Worm (Caenorhabditis elegans) whole organism, midembryonic: Measurements from ENCODE around the gene nhr-67.

Source experiments
- T22C8.4 ChIP-seq: fragments of 200-800 bp; sonication (Bioruptor generic); IDR thresholded peaks from 2 replicates; pipeline ENCODE4 v1.3.6; 2022; ENCODE audit warnings: missing genetic modification characterization, missing compliant biosample characterization
- cog-1 ChIP-seq: sonication (generic microtip); optimal IDR thresholded peaks from 2 replicates; lab custom pipeline; 2016; ENCODE audit warnings: missing genetic modification characterization, missing compliant biosample characterization
- flt-1 ChIP-seq: fragments of 200-800 bp; sonication (Bioruptor generic); IDR thresholded peaks from 2 replicates; pipeline ENCODE4 v1.3.6; 2022; ENCODE audit warnings: missing genetic modification characterization, missing compliant biosample characterization
- klf-2 ChIP-seq: fragments of 200-800 bp; sonication (Bioruptor generic); conservative IDR thresholded peaks from 2 replicates; pipeline ENCODE4 v1.3.6; 2022; ENCODE audit warnings: missing genetic modification reagents, missing genetic modification characterization, missing compliant biosample characterization
- med-1 ChIP-seq: sonication (generic microtip); optimal IDR thresholded peaks from 2 replicates; lab custom pipeline; 2017; ENCODE audit warnings: missing genetic modification characterization, mild to moderate bottlenecking, missing compliant biosample characterization, antibody characterized with exemption, missing genetic modification reagents; ENCODE audit not compliant: insufficient read depth
- ref-1 ChIP-seq: fragments of 200-800 bp; sonication (Bioruptor generic); conservative IDR thresholded peaks from 2 replicates; pipeline ENCODE4 v1.3.6; 2022; ENCODE audit warnings: missing genetic modification reagents, missing genetic modification characterization, missing compliant biosample characterization
- tab-1 ChIP-seq: fragments of 200-800 bp; sonication (Bioruptor generic); IDR thresholded peaks from 2 replicates; pipeline ENCODE4 v1.3.6; 2022; ENCODE audit warnings: missing genetic modification characterization, missing compliant biosample characterization
- ztf-23 ChIP-seq: fragments of 200-800 bp; sonication (Bioruptor generic); IDR thresholded peaks from 2 replicates; pipeline ENCODE4 v1.3.6; 2022; ENCODE audit warnings: missing genetic modification reagents, missing genetic modification characterization, missing compliant biosample characterization
- ztf-29 ChIP-seq: fragments of 200-800 bp; sonication (Bioruptor generic); IDR thresholded peaks from 2 replicates; pipeline ENCODE4 v1.3.6; 2022; ENCODE audit warnings: missing genetic modification reagents, missing genetic modification characterization, missing compliant biosample characterization

DNA sequence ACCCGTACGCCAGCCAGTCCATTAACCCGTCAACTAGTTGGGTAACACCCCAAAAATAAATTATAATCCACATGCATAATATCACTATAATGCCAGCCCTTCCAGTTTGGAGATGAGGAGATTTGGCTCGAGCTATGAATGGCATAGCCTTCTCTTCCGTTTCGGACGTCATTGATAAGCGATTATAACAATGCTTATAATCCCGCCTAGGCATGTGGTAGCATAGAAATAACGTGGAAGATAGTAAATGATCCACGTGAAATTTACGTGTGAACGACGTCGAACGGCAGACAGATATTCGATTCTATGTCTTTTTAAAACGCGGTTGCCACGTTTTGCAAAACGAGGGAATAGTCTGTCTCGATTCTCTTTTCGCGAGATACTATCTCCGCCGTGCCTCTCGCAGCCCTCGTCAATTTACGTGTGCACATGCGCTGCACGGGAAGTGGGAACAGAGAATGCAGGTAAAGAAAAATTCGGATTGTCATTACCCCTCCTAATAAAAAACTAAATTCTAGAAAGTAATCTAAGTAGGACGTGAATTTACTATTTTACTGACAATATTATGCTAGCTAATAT is 20.7 kb upstream of the nhr-67 start:
- TF ChIP-seq tab-1 (no peak), klf-2 (no peak), flt-1 (GFP tag; lab: Robert Waterston, UW) (0 out of 2 replicates have a peak, but pooled peaks have one; percentile 7), ztf-29 (GFP tag; lab: Robert Waterston, UW) (no peak), med-1 (no peak), cog-1 (tag; lab: Kevin White, UChicago) (no peak), ref-1 (no peak), ztf-23 (GFP tag; lab: Robert Waterston, UW) (no peak), T22C8.4 (GFP tag; lab: Robert Waterston, UW) (no peak)
